Worm (Caenorhabditis elegans) whole organism, young adult: ENCODE measurements around the gene mcm-3AP.
A peak's percentile ranks its signal among the peaks of the same experiment; 100 is the strongest.

Experiments
- F52B5.7 ChIP-seq: sonication (generic microtip); optimal IDR thresholded peaks from 2 replicates; lab custom pipeline; 2016; ENCODE audit warnings: mild to moderate bottlenecking, missing genetic modification characterization, missing compliant biosample characterization
- Y95B8A.8 ChIP-seq: fragments of 200-800 bp; sonication (Bioruptor generic); IDR thresholded peaks from 2 replicates; pipeline ENCODE4 v1.3.6; 2022; ENCODE audit warnings: missing genetic modification reagents, missing genetic modification characterization, missing compliant biosample characterization
- ama-1 ChIP-seq, 3 experiments: fragments of 150-350 bp in 1 of 3; sonication (generic microtip) in 2 of 3; optimal IDR thresholded peaks; 2 replicates each; lab custom pipeline; 2014 to 2018; ENCODE audit warnings: missing biosample characterization in 2 of 3, missing genetic modification characterization in 2 of 3, missing genetic modification reagents in 2 of 3
- hlh-12 ChIP-seq: sonication (generic microtip); optimal IDR thresholded peaks from 2 replicates; lab custom pipeline; 2016; ENCODE audit warnings: missing genetic modification characterization, missing compliant biosample characterization
- lir-1 ChIP-seq: fragments of 200-800 bp; sonication (Bioruptor generic); conservative IDR thresholded peaks from 2 replicates; pipeline ENCODE4 v1.3.6; 2022; ENCODE audit warnings: missing genetic modification reagents, missing genetic modification characterization, missing compliant biosample characterization
- lsl-1 ChIP-seq: fragments of 200-800 bp; sonication (Bioruptor generic); optimal IDR thresholded peaks from 2 replicates; lab custom pipeline; 2018; ENCODE audit warnings: mild to moderate bottlenecking, missing genetic modification characterization, moderate library complexity, missing compliant biosample characterization
- lsy-27 ChIP-seq: sonication (generic microtip); optimal IDR thresholded peaks from 2 replicates; lab custom pipeline; 2017; ENCODE audit warnings: missing genetic modification characterization, mild to moderate bottlenecking, missing compliant biosample characterization, antibody characterized with exemption, missing genotype, borderline replicate concordance; ENCODE audit not compliant: insufficient read depth
- nfya-1 ChIP-seq: sonication (generic microtip); optimal IDR thresholded peaks from 2 replicates; lab custom pipeline; 2017; ENCODE audit warnings: antibody characterized with exemption, missing compliant biosample characterization, missing genetic modification characterization, borderline replicate concordance; ENCODE audit not compliant: insufficient read depth
- nhr-27 ChIP-seq: fragments of 200-800 bp; sonication (Bioruptor generic); optimal IDR thresholded peaks from 2 replicates; lab custom pipeline; 2018; ENCODE audit warnings: mild to moderate bottlenecking, missing genetic modification characterization, moderate library complexity, missing compliant biosample characterization
- tbp1 ChIP-seq: fragments of 200-800 bp; sonication (Bioruptor generic); optimal IDR thresholded peaks from 2 replicates; lab custom pipeline; 2018; ENCODE audit warnings: mild to moderate bottlenecking, missing genetic modification characterization, missing compliant biosample characterization

DNA sequence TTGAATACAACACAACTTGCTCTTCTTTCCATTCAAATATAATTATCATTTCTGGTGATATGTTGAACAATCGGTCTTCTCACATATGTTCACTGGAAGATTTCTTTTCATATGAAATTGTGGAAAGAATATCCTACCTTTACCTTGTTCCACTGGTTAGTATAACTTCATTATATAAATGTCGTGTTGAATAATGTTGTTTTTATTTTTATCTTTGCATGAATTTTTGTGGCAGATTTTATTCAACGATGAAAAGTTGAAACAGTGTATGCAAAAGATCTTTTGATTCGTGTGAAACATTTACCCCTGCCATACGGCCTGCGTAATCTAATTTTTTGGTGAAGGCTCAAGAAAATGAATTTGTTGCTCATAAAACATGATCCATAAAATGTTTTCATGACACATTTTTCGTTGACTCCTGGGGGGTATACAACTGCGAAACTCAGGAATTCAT, 13.4 kb downstream of the mcm-3AP start:
- peak; percentile 83 for TF ChIP-seq nhr-27 (tag; lab: Kevin White, UChicago)
- TF ChIP-seq nfya-1 (tag; lab: Kevin White, UChicago), result no peak
- TF ChIP-seq lsl-1 (GFP tag; lab: Kevin White, UChicago), result peak; percentile 55
- no peak for TF ChIP-seq lir-1
- no peak for TF ChIP-seq hlh-12
- no peak for TF ChIP-seq ama-1 (optimal IDR thresholded peaks at IDR 0.05; lab: Kevin White, UChicago)
- TF ChIP-seq ama-1 (GFP tag; optimal IDR thresholded peaks at IDR 0.05; lab: Kevin White, UChicago), result no peak
- TF ChIP-seq Y95B8A.8 (GFP tag; lab: Robert Waterston, UW), result no peak
- TF ChIP-seq tbp1, result peak; percentile 61
- TF ChIP-seq F52B5.7 (tag; lab: Kevin White, UChicago), result peak; percentile 35
- no peak for TF ChIP-seq lsy-27
